Fruit fly (Drosophila melanogaster): Measurements from ENCODE around the gene chp.

Gene chp

DNA sequence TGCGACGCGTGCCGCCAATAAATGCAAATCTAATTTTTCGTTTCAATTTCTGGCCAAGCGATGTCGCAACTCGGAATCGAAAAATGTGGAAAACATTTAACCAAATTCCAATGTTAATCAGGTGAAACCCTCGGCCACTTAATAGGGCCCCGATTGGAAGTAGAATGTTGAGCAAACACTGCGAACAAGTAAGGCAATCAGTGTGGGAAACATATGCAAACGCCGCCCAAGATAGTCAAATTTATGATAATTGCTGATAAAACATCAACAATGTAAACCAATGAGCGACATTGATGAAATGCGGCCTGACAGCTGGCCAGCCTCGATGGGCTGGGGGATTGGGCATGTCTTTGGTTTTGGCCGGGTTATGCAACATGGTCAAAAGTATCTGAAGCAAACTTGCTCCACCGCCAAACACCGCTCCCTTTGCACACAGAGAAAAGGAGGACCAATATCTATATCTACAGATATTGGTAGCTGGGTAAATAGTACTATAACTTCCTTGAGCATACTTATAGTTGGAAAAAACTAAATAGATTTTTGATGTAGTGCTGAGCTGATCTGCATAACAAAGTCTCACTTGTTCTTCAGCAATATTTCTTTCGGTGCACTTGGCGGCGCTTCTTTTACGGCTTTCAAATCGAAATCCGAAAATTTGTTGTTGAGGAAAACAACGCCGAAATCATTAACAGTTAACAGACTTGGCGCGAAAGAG is 36.9 kb upstream of the chp start (continued):
- TF ChIP-seq grau (tag; optimal IDR thresholded peaks at IDR 0.05) = peak; percentile 74
- TF ChIP-seq chinmo (GFP tag; IDR thresholded peaks at IDR 0.05; ENCODE audit: partially characterized antibody) = no peak
- peak; percentile 19 for TF ChIP-seq CrebB (tag; optimal IDR thresholded peaks at IDR 0.05)
- TF ChIP-seq MBD-R2 (GFP tag; IDR thresholded peaks at IDR 0.05) = no peak
- peak; percentile 39 for TF ChIP-seq Vsx1 (GFP tag; optimal IDR thresholded peaks at IDR 0.05)
- no peak for TF ChIP-seq CG1792 (GFP tag; optimal IDR thresholded peaks at IDR 0.05)
- TF ChIP-seq tap (tag; optimal IDR thresholded peaks at IDR 0.05) = peak; percentile 84
- TF ChIP-seq Gug (GFP tag; IDR thresholded peaks at IDR 0.05) = peak; percentile 51; the same call in 2 of the 4 replicates
- peak; percentile 73 for TF ChIP-seq CG10366 (GFP tag; IDR thresholded peaks at IDR 0.05)
- TF ChIP-seq seq (GFP tag; IDR thresholded peaks at IDR 0.05) = peak; percentile 69
- TF ChIP-seq Mes4 (GFP tag; optimal IDR thresholded peaks at IDR 0.05) = peak; percentile 45
- TF ChIP-seq Poxn (GFP tag; IDR thresholded peaks at IDR 0.05) = no peak
- no peak for TF ChIP-seq CG31224 (GFP tag; IDR thresholded peaks at IDR 0.05)
- no peak for TF ChIP-seq Sin3A (optimal IDR thresholded peaks at IDR 0.05)
- no peak for TF ChIP-seq crol (GFP tag; IDR thresholded peaks at IDR 0.05)
- peak; percentile 70 for TF ChIP-seq CG8944 (GFP tag; optimal IDR thresholded peaks at IDR 0.05)
- no peak for TF ChIP-seq CG12236 (GFP tag; optimal IDR thresholded peaks at IDR 0.05)
- peak; percentile 75 for TF ChIP-seq tin (GFP tag; optimal IDR thresholded peaks at IDR 0.05)
- no peak for TF ChIP-seq emc (GFP tag; optimal IDR thresholded peaks at IDR 0.05)
- no peak for TF ChIP-seq CG33557 (GFP tag; optimal IDR thresholded peaks at IDR 0.05)
- TF ChIP-seq toy (GFP tag; IDR thresholded peaks at IDR 0.05) = no peak
- peak; percentile 44 for TF ChIP-seq CG6854 (GFP tag; optimal IDR thresholded peaks at IDR 0.05)
- TF ChIP-seq Neu2 (GFP tag; optimal IDR thresholded peaks at IDR 0.05; ENCODE audit: borderline replicate concordance) = no peak
- TF ChIP-seq CG2199 (GFP tag; IDR thresholded peaks at IDR 0.05) = peak; percentile 72; the same call in 2 of the 3 replicates
- TF ChIP-seq D19B (GFP tag; optimal IDR thresholded peaks at IDR 0.05) = no peak
- TF ChIP-seq CG9437 (GFP tag; optimal IDR thresholded peaks at IDR 0.05) = peak; percentile 64
- peak; percentile 40 for TF ChIP-seq CG3281 (GFP tag; optimal IDR thresholded peaks at IDR 0.05)
- peak; percentile 38 for TF ChIP-seq cwo (GFP tag; optimal IDR thresholded peaks at IDR 0.05)
- TF ChIP-seq maf-S (GFP tag; optimal IDR thresholded peaks at IDR 0.05) = peak; percentile 33
- TF ChIP-seq CG11696 (GFP tag; IDR thresholded peaks at IDR 0.05) = 0 out of 2 replicates have a peak, but pooled peaks have one; percentile 31
- peak; percentile 45 for TF ChIP-seq Max (GFP tag; optimal IDR thresholded peaks at IDR 0.05)
- peak; percentile 85 for TF ChIP-seq sisA (GFP tag; IDR thresholded peaks at IDR 0.05)
- TF ChIP-seq HLH4C (GFP tag; IDR thresholded peaks at IDR 0.05; ENCODE audit: partially characterized antibody) = no peak
- peak in 1 of 2 experiments; percentile 88 for TF ChIP-seq bsh (GFP tag; optimal IDR thresholded peaks at IDR 0.05)
- peak; percentile 92 for TF ChIP-seq Ets65A (GFP tag)
- 0 out of 2 replicates have a peak, but pooled peaks have one; percentile 37 for TF ChIP-seq gsb (GFP tag; IDR thresholded peaks at IDR 0.05)
- no peak for TF ChIP-seq ash1 (GFP tag; optimal IDR thresholded peaks at IDR 0.05)
- peak; percentile 28 for TF ChIP-seq CG9876 (GFP tag; optimal IDR thresholded peaks at IDR 0.05)
- TF ChIP-seq CG11398 (GFP tag; optimal IDR thresholded peaks at IDR 0.05) = peak; percentile 58
- peak; percentile 66 for TF ChIP-seq sens-2 (GFP tag; IDR thresholded peaks at IDR 0.05)
- peak; percentile 58; the same call in 1 of the 2 replicates for TF ChIP-seq CG43689 (GFP tag; IDR thresholded peaks at IDR 0.05)
- peak; percentile 34 for TF ChIP-seq kay (GFP tag; optimal IDR thresholded peaks at IDR 0.05)
- TF ChIP-seq sd (tag; optimal IDR thresholded peaks at IDR 0.05) = peak; percentile 86
- TF ChIP-seq amos (GFP tag; IDR thresholded peaks at IDR 0.05; ENCODE audit: partially characterized antibody) = no peak
- peak; percentile 70 for TF ChIP-seq CG12219 (GFP tag; optimal IDR thresholded peaks at IDR 0.05)
- TF ChIP-seq nau (GFP tag; optimal IDR thresholded peaks at IDR 0.05) = peak; percentile 63
- TF ChIP-seq kni (GFP tag; optimal IDR thresholded peaks at IDR 0.05) = peak; percentile 46
- peak; percentile 71 for TF ChIP-seq onecut (GFP tag; IDR thresholded peaks at IDR 0.05)
- TF ChIP-seq ERR (GFP tag; optimal IDR thresholded peaks at IDR 0.05) = peak; percentile 4
- TF ChIP-seq CTCF (GFP tag; optimal IDR thresholded peaks at IDR 0.05) = peak; percentile 30
- TF ChIP-seq Ada2b (GFP tag; IDR thresholded peaks at IDR 0.05) = peak; percentile 70

All from whole organism, embryonic.